Fruit fly (Drosophila melanogaster): ENCODE data around the gene Alms1a.

DNA sequence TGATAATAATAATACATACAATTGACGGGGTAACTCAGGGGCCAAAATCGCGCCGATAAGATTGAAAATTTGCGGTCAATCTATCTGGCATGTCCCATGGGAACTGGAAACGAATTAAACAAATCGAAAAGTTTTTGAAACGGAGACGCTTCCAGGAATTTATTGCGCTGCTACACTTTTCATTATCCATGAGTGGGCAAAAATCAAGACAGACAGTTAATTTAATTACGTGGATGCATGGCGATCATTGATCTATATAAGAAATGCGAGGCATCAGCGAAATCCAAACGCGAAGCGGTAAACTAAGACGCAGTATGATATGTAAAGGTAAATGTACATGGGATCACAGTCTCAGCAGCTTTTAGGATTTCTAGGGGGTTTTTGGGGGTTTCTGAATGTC, 31.3 kb downstream of the Alms1a start:
- TF ChIP-seq psq (optimal IDR thresholded peaks at IDR 0.05) (no peak), Myc (optimal IDR thresholded peaks at IDR 0.05) (no peak), insv (optimal IDR thresholded peaks at IDR 0.05) (no peak), Sin3A (optimal IDR thresholded peaks at IDR 0.05) (no peak)
